Worm (Caenorhabditis elegans) whole organism, early embryonic: ENCODE measurements around the gene fbxb-16.
"Not testable (repeated sequence)": the region's sequence is repeated elsewhere in the genome, so short reads cannot be mapped to it uniquely, and the experiment has no call there.

Experiments used
- B0310.2 ChIP-seq: sonication (generic microtip); optimal IDR thresholded peaks from 2 replicates; lab custom pipeline; 2016; ENCODE audit warnings: mild to moderate bottlenecking, missing genetic modification characterization, missing compliant biosample characterization
- F13C5.2 ChIP-seq: sonication (generic microtip); optimal IDR thresholded peaks from 2 replicates; lab custom pipeline; 2017; ENCODE audit warnings: mild to moderate bottlenecking, missing genetic modification characterization, inconsistent platforms, missing compliant biosample characterization
- aly-1 ChIP-seq: sonication (generic microtip); optimal IDR thresholded peaks from 2 replicates; lab custom pipeline; 2016; ENCODE audit warnings: missing genetic modification characterization, missing compliant biosample characterization
- ama-1 ChIP-seq: fragments of 150-350 bp; optimal IDR thresholded peaks from 2 replicates; lab custom pipeline; 2014
- ceh-13 ChIP-seq: fragments of 200-800 bp; sonication (Bioruptor generic); optimal IDR thresholded peaks from 2 replicates; lab custom pipeline; 2018; ENCODE audit warnings: mild to moderate bottlenecking, missing genetic modification characterization, missing compliant biosample characterization
- ceh-36 ChIP-seq: sonication (generic microtip); optimal IDR thresholded peaks from 2 replicates; lab custom pipeline; 2016; ENCODE audit warnings: missing genetic modification characterization, inconsistent platforms, missing compliant biosample characterization
- ets-7 ChIP-seq: sonication (generic microtip); optimal IDR thresholded peaks from 2 replicates; lab custom pipeline; 2016; ENCODE audit warnings: missing genotype, missing genetic modification characterization, missing compliant biosample characterization
- flt-1 ChIP-seq: fragments of 200-800 bp; sonication (Bioruptor generic); IDR thresholded peaks from 2 replicates; pipeline ENCODE4 v1.3.6; 2022; ENCODE audit warnings: missing genetic modification characterization, missing compliant biosample characterization
- hmbx-1 ChIP-seq: sonication (generic microtip); optimal IDR thresholded peaks from 2 replicates; lab custom pipeline; 2016; ENCODE audit warnings: mild to moderate bottlenecking, missing genetic modification characterization, missing compliant biosample characterization
- hmg-4 ChIP-seq: fragments of 200-800 bp; sonication (Bioruptor generic); optimal IDR thresholded peaks from 2 replicates; lab custom pipeline; 2018; ENCODE audit warnings: mild to moderate bottlenecking, missing genetic modification characterization, missing compliant biosample characterization
- hnd-1 ChIP-seq: sonication (generic microtip); optimal IDR thresholded peaks from 2 replicates; lab custom pipeline; 2016; ENCODE audit warnings: missing genetic modification characterization, missing compliant biosample characterization
- pes-1 ChIP-seq: fragments of 200-800 bp; sonication (Bioruptor generic); IDR thresholded peaks from 2 replicates; pipeline ENCODE4 v1.3.6; 2022; ENCODE audit warnings: missing genetic modification reagents, missing genetic modification characterization, missing compliant biosample characterization
- scrt-1 ChIP-seq: fragments of 200-800 bp; sonication (Bioruptor generic); IDR thresholded peaks from 2 replicates; pipeline ENCODE4 v1.3.6; 2022; ENCODE audit warnings: missing genetic modification characterization, missing compliant biosample characterization
- sea-1 ChIP-seq: fragments of 200-800 bp; sonication (Bioruptor generic); conservative IDR thresholded peaks from 2 replicates; pipeline ENCODE4 v1.3.6; 2022; ENCODE audit warnings: missing genetic modification characterization, missing compliant biosample characterization
- tbx-11 ChIP-seq: fragments of 200-800 bp; sonication (Bioruptor generic); IDR thresholded peaks from 2 replicates; pipeline ENCODE4 v1.3.6; 2022; ENCODE audit warnings: missing genetic modification characterization, missing compliant biosample characterization
- tbx-37 ChIP-seq: fragments of 200-800 bp; sonication (Bioruptor generic); conservative IDR thresholded peaks from 2 replicates; pipeline ENCODE4 v1.3.6; 2022; ENCODE audit warnings: missing genetic modification reagents, missing genetic modification characterization, missing compliant biosample characterization
- tra-4 ChIP-seq: sonication (generic microtip); optimal IDR thresholded peaks from 2 replicates; lab custom pipeline; 2017; ENCODE audit warnings: missing genetic modification characterization, missing compliant biosample characterization

Gene fbxb-16

ce11 chrII:1646199-1646598 lies 5.5 kb downstream of the fbxb-16 start, which contains the start of gene ZC204.17:
ZC204.17 (minus strand) TSS chrII:1646299.
- TF ChIP-seq flt-1 (no peak), hnd-1 (tag; lab: Kevin White, UChicago) (no peak), tra-4 (tag; lab: Kevin White, UChicago) (no peak), ets-7 (tag; lab: Kevin White, UChicago) (no peak), hmbx-1 (tag; lab: Kevin White, UChicago) (no peak), ceh-13 (GFP tag; lab: Kevin White, UChicago) (no peak), ama-1 (lab: Kevin White, UChicago) (no peak), sea-1 (no peak), aly-1 (tag; lab: Kevin White, UChicago) (no peak), F13C5.2 (tag; lab: Kevin White, UChicago) (no peak)

DNA sequence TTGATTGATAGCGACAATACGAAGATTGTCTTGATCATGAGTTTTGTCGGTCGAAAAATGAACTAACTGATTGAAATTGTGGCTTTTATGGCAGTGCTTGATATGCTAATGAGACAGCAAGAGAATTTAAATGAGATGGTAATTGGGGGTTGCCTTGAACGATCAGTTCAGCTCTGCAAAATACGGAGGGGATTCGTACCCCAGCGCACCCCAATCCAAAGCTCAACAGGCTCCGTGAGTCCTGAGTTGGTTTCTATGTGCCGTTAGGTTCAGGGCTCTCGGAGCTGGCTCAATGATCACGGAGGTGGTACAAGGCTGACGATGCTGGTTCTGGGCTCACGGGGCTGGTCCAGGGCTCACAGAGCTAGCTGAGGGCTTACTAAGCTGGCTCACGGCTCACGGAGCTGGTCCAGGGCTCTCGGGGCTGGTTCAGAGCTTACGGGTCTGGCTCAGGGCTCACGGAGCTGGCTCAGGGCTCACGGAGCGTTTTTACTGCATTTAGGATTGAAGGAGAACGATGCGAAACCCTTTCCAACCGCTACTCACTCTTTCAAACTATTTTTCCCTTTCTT lies 6.8 kb downstream of the fbxb-16 start, which contains the start of gene ZC204.6:
Gene ZC204.6, minus strand, starts transcription at position 51 of the 572 bp plus-strand sequence.
- no peak for TF ChIP-seq hmg-4 (GFP tag; lab: Kevin White, UChicago)
- TF ChIP-seq B0310.2 (tag; lab: Kevin White, UChicago) = no peak
- TF ChIP-seq tbx-37 = no peak
- TF ChIP-seq aly-1 (tag; lab: Kevin White, UChicago) = no peak
- no peak for TF ChIP-seq flt-1
- no peak for TF ChIP-seq sea-1

DNA sequence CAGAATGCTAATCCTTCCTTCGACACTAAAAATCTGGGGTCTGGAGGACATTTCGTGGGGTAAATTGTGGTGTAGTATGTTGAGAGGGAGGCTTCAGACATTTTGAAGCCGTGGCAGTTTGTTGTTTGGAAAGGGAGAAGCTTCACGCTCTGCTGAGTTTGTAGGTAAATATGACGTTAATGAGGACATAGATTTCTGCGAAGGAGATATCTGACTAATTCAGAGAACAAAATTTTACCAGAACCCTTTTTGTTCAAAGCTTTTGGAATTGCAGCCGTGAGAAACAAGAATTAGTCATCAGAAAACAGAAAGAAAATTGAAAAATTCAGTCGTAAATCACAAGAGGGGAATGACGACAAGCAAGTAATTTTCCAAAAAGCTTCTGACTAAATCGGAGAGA lies 11.2 kb downstream of the fbxb-16 start, which contains the start of gene srh-72:
Gene srh-72, minus strand, starts transcription at position 101 of the 400 bp plus-strand sequence.
- no peak for TF ChIP-seq ama-1 (lab: Kevin White, UChicago)
- no peak for TF ChIP-seq ceh-13 (GFP tag; lab: Kevin White, UChicago)
- TF ChIP-seq scrt-1 = no peak
- no peak for TF ChIP-seq flt-1
- no peak for TF ChIP-seq ets-7 (tag; lab: Kevin White, UChicago)
- no peak for TF ChIP-seq tbx-11 (GFP tag; lab: Robert Waterston, UW)
- no peak for TF ChIP-seq B0310.2 (tag; lab: Kevin White, UChicago)
- TF ChIP-seq tra-4 (tag; lab: Kevin White, UChicago) = no peak
- TF ChIP-seq hmbx-1 (tag; lab: Kevin White, UChicago) = no peak
- TF ChIP-seq sea-1 = no peak
- no peak for TF ChIP-seq F13C5.2 (tag; lab: Kevin White, UChicago)
- TF ChIP-seq ceh-36 (tag; lab: Kevin White, UChicago) = no peak
- no peak for TF ChIP-seq aly-1 (tag; lab: Kevin White, UChicago)
- no peak for TF ChIP-seq hnd-1 (tag; lab: Kevin White, UChicago)
- no peak for TF ChIP-seq tbx-37
- TF ChIP-seq hmg-4 (GFP tag; lab: Kevin White, UChicago) = no peak
- TF ChIP-seq pes-1 (GFP tag; lab: Robert Waterston, UW) = no peak

ce11 chrII:1636392-1636791 lies 15.3 kb downstream of the fbxb-16 start, which contains the start of gene srg-20:
srg-20 (plus strand) TSS chrII:1636692.
- not testable (repeated sequence) for TF ChIP-seq tbx-37; F13C5.2 (tag; lab: Kevin White, UChicago); hmbx-1 (tag; lab: Kevin White, UChicago)

DNA sequence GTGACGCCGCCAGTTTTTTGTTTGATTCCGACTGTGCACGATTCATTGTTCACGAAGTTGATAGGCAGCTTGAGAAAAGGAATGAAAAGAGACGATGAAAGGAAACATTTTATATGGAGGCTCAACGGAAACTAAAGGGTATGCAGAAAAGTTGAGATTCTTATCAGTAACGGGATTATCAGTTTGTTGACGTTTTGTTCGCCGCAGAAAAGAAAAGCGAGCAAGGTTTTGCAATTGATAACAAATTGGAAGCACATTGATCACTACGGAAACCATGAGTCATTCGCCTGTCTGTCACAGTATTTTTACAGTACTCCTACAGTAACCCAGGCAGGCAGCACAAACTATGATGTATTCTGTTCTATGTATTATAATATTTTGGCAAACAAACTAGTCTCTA lies 15.7 kb downstream of the fbxb-16 start:
- TF ChIP-seq B0310.2 (tag; lab: Kevin White, UChicago) = no peak
- no peak for TF ChIP-seq tbx-11 (GFP tag; lab: Robert Waterston, UW)
- TF ChIP-seq ets-7 (tag; lab: Kevin White, UChicago) = no peak
- TF ChIP-seq ceh-36 (tag; lab: Kevin White, UChicago) = no peak
- no peak for TF ChIP-seq tbx-37
- no peak for TF ChIP-seq ama-1 (lab: Kevin White, UChicago)
- TF ChIP-seq tra-4 (tag; lab: Kevin White, UChicago) = no peak
- TF ChIP-seq scrt-1 = no peak
- TF ChIP-seq flt-1 = no peak
- no peak for TF ChIP-seq ceh-13 (GFP tag; lab: Kevin White, UChicago)
- TF ChIP-seq aly-1 (tag; lab: Kevin White, UChicago) = no peak

ce11 chrII:1633490-1633889 lies 18.2 kb downstream of the fbxb-16 start, which contains the start of gene C08E3.1:
C08E3.1 (plus strand) TSS chrII:1633790.
- TF ChIP-seq hnd-1 (tag; lab: Kevin White, UChicago); F13C5.2 (tag; lab: Kevin White, UChicago); ama-1 (lab: Kevin White, UChicago): not testable (repeated sequence)

DNA sequence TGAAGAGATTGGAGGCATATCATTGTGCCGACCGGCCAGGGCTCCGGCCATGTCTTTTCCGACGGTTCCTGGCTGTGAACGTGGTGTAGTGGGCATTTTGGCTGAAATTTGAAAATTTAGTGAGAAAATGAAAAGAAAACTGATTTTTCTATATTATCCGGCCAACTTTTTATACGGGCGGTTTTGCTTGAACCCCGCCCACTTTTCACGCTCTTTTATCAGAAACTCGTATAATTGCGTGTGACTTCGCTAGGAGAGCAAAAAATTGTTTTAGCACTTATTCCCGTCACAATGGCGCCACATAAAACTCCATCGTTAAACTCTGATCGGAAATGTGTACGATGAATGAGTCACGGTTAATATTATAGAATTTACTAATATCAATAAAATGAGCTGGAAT lies 19.5 kb downstream of the fbxb-16 start, which contains the start of gene C08E3.13:
Gene C08E3.13, minus strand, starts transcription at position 101 of the 400 bp plus-strand sequence.
- not testable (repeated sequence) for TF ChIP-seq ceh-36 (tag; lab: Kevin White, UChicago); F13C5.2 (tag; lab: Kevin White, UChicago); sea-1

DNA sequence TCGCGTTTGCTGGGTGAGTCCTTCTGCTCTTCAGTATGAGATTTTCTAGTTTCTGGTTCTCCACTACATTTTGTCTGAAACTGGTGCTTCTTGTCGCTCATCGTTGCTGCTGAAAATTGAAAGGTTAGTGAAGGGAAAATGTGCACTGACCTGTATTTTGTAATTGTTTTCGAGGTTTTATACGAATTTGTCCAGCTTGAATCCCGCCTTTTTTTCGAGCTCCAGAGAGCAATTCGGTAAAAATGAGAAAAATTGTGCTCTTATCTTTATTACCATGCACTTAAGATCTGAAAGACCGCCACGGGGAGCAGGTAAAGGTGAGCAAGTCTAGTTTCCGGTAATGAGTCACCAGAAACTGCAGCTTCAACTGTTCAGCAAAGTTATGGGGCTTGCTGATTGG lies 23.9 kb downstream of the fbxb-16 start, which contains the start of gene C08E3.15:
Gene C08E3.15, minus strand, starts transcription at position 101 of the 400 bp plus-strand sequence.
- not testable (repeated sequence) for TF ChIP-seq aly-1 (tag; lab: Kevin White, UChicago); B0310.2 (tag; lab: Kevin White, UChicago); ama-1 (lab: Kevin White, UChicago)
